Fruit fly (Drosophila melanogaster) whole organism: ENCODE data around the gene Sirt4.

Experiments
- CG8478 ChIP-seq: fragments of >200 bp; optimal IDR thresholded peaks from 2 replicates; lab custom pipeline; 2018; ENCODE audit warnings: inconsistent platforms
- Dll ChIP-seq: fragments of >200 bp; optimal IDR thresholded peaks from 2 replicates; lab custom pipeline; 2017
- EcR ChIP-seq, 2 experiments: fragments of >200 bp; optimal IDR thresholded peaks; 2 replicates each; lab custom pipeline; 2017; ENCODE audit warnings: missing biosample characterization in 2 of 2, missing genetic modification characterization in 2 of 2, missing genetic modification reagents in 2 of 2
- pan ChIP-seq: fragments of >200 bp; optimal IDR thresholded peaks from 2 replicates; lab custom pipeline; 2017
- psq ChIP-seq: fragments of >200 bp; optimal IDR thresholded peaks from 2 replicates; lab custom pipeline; 2017
- usp ChIP-seq: fragments of >200 bp; optimal IDR thresholded peaks from 2 replicates; lab custom pipeline; 2017; ENCODE audit warnings: missing biosample characterization, missing genetic modification characterization, mixed read lengths

The Sirt4 gene

DNA sequence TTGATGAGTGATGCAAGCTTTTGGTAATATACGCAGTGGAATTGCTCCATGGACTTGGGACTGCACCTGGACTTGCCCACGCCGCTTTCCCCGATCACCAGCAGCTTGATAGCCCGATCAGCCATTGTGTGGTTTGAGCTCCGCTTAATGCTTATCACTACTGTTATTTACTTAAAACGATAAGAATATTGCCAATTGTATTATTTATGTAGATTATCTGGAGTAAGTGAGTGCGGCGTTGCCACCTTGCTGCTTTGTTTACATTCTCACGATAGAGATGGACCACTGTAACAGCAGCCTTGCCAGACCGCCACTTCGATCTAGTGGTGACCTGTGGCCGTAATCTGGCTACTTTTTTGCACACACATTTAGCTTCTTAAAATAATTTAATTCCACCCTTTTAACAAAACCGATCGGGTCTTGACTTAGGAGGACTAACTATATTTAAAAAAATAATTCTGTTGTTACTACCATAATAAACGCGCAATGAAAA, 5.8 kb upstream of the Sirt4 start, which contains the start of gene Rab18:
Gene Rab18, minus strand, starts transcription at position 276 of the 493 bp plus-strand sequence.
- no peak for TF ChIP-seq usp (GFP tag; lab: Kevin White, UChicago)
- TF ChIP-seq CG8478 = no peak
- TF ChIP-seq psq (lab: Kevin White, UChicago) = no peak

DNA sequence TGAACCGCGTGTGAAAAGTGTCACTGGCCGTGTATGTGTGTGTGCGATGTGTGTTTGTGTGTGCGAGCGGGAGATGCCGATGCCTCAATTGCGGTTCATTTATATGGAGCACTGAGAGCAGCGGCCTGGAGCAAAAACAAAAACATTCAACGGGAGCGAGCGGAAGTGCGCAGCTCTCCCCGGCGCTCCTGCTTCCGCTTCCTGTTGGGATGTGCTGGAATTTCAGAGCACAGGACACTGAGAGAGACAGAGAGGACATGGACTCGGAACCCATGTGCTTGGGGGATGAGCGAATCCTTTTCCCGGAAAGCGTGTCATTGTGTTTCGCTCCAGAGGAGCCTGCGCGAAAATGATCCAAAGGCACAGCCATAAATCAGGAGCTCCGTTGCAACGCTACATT, 1.5 kb downstream of the Sirt4 start:
- TF ChIP-seq EcR (GFP tag; optimal IDR thresholded peaks at IDR 0.05; lab: Kevin White, UChicago) (no peak), psq (lab: Kevin White, UChicago) (no peak), CG8478 (no peak), Dll (no peak), usp (GFP tag; lab: Kevin White, UChicago) (no peak), pan (lab: Kevin White, UChicago) (no peak)

DNA sequence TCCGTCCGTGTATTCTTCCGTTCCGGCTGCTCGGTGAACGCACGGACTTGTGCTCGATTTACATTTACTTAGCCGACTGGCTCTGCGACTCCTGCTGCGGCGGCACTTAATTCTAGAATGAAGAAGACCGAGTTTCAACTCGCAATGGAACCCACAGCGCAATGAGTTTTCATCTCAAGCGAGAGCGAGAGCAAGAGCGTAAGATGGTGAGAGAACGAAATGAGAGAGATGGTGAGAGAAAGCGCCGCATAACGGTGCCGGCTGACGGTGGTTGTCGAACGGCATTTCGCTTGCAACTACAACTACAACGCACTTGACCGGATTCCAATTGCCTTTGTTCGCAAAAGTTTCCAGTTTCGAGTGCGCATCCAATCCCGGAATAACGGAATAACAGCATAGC, 3.0 kb downstream of the Sirt4 start, which contains the start of gene OtopLc:
Gene OtopLc, minus strand, starts transcription at position 101 of the 400 bp plus-strand sequence.
- TF ChIP-seq usp (GFP tag; lab: Kevin White, UChicago) = no peak
- no peak for TF ChIP-seq EcR (GFP tag; optimal IDR thresholded peaks at IDR 0.05; lab: Kevin White, UChicago)
- no peak for TF ChIP-seq CG8478
- no peak for TF ChIP-seq Dll
- TF ChIP-seq pan (lab: Kevin White, UChicago) = no peak
- no peak for TF ChIP-seq psq (lab: Kevin White, UChicago)

DNA sequence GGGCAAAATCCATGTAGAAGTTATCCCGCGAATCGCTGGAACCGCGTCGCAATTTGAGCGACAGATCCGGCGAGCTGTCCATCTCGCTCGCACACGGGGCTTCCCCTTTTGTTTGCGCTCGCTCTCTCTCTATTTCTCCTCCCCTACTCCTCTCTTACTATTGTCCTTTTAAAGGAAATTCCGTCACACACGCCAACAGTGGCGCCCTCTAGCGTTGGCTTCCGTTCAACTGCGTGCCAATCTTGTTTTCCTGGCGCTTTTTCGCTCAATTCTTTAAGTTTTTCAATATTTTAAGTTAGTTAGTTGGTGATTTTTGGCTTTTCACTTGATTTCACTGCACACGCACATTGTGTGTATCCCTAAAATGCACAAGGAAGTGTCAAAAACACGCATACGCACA, 3.8 kb downstream of the Sirt4 start:
- TF ChIP-seq usp (GFP tag; lab: Kevin White, UChicago) = no peak
- no peak for TF ChIP-seq CG8478
- TF ChIP-seq psq (lab: Kevin White, UChicago) = no peak
- TF ChIP-seq EcR (GFP tag; optimal IDR thresholded peaks at IDR 0.05; lab: Kevin White, UChicago) = no peak
- TF ChIP-seq pan (lab: Kevin White, UChicago) = no peak
- TF ChIP-seq Dll = no peak

DNA sequence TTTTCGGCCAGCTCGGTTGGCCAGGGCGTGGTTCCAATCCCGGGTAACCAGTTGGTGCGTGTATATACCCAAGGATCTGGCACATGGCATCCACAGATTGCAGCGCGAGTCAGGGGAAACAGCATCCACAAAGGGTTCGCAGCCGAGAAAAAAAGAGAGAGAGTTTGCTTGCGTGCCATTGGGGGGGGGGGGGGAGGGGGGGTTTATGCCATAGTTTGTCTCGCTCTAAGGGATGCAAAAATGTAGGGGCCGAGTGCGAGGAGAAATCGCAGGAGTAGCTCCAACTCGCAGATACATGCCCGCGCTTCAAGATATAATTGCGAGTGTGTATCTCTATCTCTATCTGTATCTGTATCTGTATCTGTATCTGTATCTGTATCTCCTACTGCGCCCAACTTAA, 15.7 kb downstream of the Sirt4 start:
- TF ChIP-seq EcR (GFP tag; optimal IDR thresholded peaks at IDR 0.05; lab: Kevin White, UChicago) (no peak), CG8478 (no peak), pan (lab: Kevin White, UChicago) (no peak), usp (GFP tag; lab: Kevin White, UChicago) (no peak), Dll (no peak), psq (lab: Kevin White, UChicago) (no peak)

DNA sequence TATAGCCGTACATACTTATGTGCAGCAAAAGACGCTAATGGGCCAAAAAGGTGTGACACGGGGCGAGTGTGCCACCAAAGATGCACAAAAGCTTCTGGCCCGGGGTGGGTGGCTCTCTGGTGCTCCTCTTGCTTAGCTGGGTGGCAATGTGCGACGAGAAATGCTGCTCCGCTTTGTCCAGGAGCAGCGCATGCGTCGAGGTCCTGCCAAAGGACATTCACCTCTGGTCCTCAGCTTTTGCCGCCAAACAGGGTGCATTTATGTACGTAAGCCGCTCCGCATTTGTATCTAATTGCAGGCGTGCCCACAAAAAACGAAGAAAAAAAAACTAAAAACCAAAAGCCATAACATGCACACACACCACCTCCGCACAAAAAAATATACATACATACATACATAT, 16.4 kb downstream of the Sirt4 start:
- TF ChIP-seq Dll (no peak), CG8478 (no peak), pan (lab: Kevin White, UChicago) (no peak), usp (GFP tag; lab: Kevin White, UChicago) (no peak), EcR (GFP tag; optimal IDR thresholded peaks at IDR 0.05; lab: Kevin White, UChicago) (no peak), psq (lab: Kevin White, UChicago) (no peak)

DNA sequence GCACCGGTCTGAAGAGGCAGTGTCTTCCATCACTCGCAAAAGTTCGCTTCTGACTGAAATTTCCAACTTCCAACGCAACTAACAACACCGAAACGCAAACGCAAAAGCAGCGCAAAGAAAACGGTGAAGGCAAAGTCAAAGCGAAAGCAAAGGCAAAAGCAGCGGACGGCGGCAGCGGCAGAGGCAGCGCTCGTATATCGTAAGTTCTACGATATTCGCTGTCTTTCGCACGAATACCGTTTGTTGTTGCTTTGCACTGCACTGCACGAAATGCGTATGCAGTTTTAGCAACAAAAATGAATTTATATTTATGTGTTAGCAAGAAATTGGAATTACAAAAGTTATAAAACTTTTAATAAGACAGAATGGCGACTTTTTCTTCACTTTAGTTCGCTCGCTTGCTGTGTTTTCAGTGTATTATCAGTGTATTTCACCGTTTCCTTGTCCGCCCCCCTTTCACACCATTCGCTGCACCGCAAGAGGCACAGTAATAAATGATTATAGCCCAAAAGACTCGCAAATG, 17.2 kb downstream of the Sirt4 start, which contains the start of gene OtopLa:
Gene OtopLa, minus strand, starts transcription at position 51 of the 523 bp plus-strand sequence.
- TF ChIP-seq EcR (GFP tag; optimal IDR thresholded peaks at IDR 0.05; lab: Kevin White, UChicago) = no peak
- TF ChIP-seq usp (GFP tag; lab: Kevin White, UChicago) = no peak
- no peak for TF ChIP-seq psq (lab: Kevin White, UChicago)
- no peak for TF ChIP-seq Dll
- no peak for TF ChIP-seq CG8478
- TF ChIP-seq pan (lab: Kevin White, UChicago) = no peak

DNA sequence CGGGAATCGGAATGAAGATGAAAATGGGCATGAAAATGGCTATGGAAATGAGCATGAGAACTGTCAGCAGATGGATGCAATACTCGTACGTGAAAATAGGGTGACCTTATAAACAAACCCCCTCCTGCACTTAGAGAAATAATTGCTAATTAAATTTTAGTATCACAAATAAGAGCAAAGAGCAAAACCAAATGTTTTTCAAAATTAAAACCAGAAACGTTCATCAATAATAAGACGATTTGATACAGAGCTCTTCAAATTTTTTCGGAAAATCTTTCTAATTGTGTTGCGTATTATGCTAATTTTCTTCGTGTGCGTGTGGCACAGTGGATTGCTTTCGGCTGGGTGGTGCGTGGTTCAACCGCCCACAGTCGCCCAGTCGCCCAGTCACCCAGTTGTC, 19.5 kb downstream of the Sirt4 start:
- TF ChIP-seq usp (GFP tag; lab: Kevin White, UChicago) (no peak), psq (lab: Kevin White, UChicago) (no peak), Dll (no peak), CG8478 (no peak), EcR (GFP tag; optimal IDR thresholded peaks at IDR 0.05; lab: Kevin White, UChicago) (no peak), pan (lab: Kevin White, UChicago) (no peak)

DNA sequence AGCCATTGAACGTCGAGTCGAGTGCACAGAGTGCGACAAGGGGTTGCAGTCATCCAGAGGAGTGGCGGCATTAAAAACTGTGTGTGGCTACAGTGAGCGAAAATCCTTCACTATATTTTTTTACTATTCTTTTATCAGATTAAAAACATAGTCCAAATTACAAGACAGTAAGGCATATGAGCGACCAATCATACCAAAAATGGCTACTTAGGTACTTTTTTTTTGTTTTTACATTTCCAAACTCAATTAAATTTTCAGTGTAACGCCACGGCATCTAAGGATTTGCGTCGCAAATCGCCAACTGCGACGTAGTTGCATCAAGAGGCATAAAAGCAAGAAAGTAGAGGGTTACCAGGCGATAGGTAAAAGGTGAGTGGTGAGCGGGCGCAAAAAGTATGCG, 26.7 kb downstream of the Sirt4 start:
- no peak for TF ChIP-seq usp (GFP tag; lab: Kevin White, UChicago)
- TF ChIP-seq psq (lab: Kevin White, UChicago) = no peak
- TF ChIP-seq pan (lab: Kevin White, UChicago) = no peak
- no peak for TF ChIP-seq Dll
- no peak for TF ChIP-seq CG8478
- no peak for TF ChIP-seq EcR (GFP tag; optimal IDR thresholded peaks at IDR 0.05; lab: Kevin White, UChicago)

DNA sequence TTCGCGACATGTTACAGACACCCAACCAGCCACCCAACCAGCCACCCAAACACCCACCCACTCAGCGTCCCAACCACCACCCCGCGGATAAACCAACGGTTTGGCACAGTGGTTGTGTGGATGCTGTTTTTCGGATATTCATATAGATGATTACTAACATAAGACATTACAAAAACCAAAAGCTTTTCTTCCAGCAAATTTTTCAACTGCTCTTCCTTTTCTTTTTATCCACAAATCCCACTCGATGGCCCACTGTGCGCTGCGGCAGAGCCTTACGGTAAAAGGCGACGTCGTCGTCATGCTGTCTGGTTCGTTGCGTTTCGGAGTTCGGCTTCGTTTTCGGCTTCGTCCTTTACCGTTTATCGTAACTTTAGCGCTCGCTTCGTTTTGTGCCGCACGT, 27.2 kb downstream of the Sirt4 start:
- TF ChIP-seq EcR (GFP tag; optimal IDR thresholded peaks at IDR 0.05; lab: Kevin White, UChicago) = no peak
- no peak for TF ChIP-seq CG8478
- no peak for TF ChIP-seq pan (lab: Kevin White, UChicago)
- TF ChIP-seq usp (GFP tag; lab: Kevin White, UChicago) = no peak
- TF ChIP-seq Dll = no peak
- no peak for TF ChIP-seq psq (lab: Kevin White, UChicago)

DNA sequence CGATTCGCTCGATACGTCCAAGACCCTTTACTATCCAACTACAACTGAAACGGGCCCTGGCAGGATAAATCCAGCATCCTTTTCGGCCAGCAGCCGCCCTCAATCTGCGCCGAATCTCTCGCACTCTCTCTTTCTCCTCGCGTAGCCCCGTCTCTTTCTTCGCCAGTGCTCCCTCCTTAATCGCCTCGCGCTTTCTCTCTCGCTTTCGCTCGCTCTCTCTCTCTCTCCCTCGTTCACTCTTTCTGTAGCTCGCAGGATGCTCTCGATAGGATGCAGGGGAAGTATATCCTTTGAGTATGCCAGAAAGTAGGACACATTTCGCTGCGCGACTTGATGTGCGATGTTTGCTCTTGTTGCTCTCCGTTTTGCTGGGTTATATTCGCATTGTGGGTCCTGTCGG, 28.2 kb downstream of the Sirt4 start:
- TF ChIP-seq EcR (GFP tag; optimal IDR thresholded peaks at IDR 0.05; lab: Kevin White, UChicago) (no peak), psq (lab: Kevin White, UChicago) (no peak), pan (lab: Kevin White, UChicago) (no peak), Dll (no peak), CG8478 (no peak), usp (GFP tag; lab: Kevin White, UChicago) (no peak)

DNA sequence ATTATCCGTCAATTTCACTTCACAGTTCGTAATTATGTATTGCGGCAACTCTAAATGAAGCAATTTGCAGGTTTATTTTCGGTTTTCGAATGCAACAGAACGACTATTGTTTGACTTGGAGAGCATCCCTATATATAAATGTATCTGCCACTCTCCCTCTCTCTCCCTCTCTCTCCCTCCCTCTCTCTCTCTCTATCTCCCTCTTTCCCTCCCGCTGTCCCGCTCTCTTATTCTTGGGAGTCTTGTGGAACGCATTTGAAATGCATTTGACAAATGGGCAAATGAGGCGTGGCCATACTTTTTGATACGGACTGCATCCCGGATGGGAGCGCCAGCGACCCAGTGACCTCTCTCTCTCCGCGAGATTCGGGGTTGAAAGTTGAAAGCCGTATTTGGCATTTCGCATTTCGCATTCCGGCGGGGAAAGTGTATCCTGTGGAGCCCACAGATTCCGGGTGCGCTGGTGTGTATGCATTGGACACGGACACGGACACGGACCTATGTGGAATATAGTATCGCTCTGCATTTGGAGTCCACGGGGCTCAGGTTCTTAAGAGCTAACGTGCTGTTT, 29.1 kb downstream of the Sirt4 start:
- TF ChIP-seq usp (GFP tag; lab: Kevin White, UChicago) = no peak
- TF ChIP-seq CG8478 = no peak
- no peak for TF ChIP-seq psq (lab: Kevin White, UChicago)
- no peak for TF ChIP-seq pan (lab: Kevin White, UChicago)
- TF ChIP-seq EcR (GFP tag; optimal IDR thresholded peaks at IDR 0.05; lab: Kevin White, UChicago) = no peak
- no peak for TF ChIP-seq Dll
